Worm (Caenorhabditis elegans) whole organism, L2 larva: Measurements from ENCODE around the gene T27E4.7.

Experiments used
- C34F6.9 ChIP-seq: fragments of 150-350 bp; optimal IDR thresholded peaks from 2 replicates; lab custom pipeline; 2014; ENCODE audit warnings: missing biosample characterization, missing genetic modification characterization
- F13H6.1 ChIP-seq: sonication (generic microtip); optimal IDR thresholded peaks from 2 replicates; lab custom pipeline; 2016; ENCODE audit warnings: missing genetic modification characterization, missing compliant biosample characterization
- ZK546.5 ChIP-seq: sonication (generic microtip); optimal IDR thresholded peaks from 2 replicates; lab custom pipeline; 2017; ENCODE audit warnings: missing biosample characterization, missing genetic modification characterization
- ama-1 ChIP-seq: fragments of 150-350 bp; optimal IDR thresholded peaks from 2 replicates; lab custom pipeline; 2018; ENCODE audit warnings: inconsistent platforms
- blmp-1 ChIP-seq: sonication (generic microtip); optimal IDR thresholded peaks from 2 replicates; lab custom pipeline; 2017; ENCODE audit warnings: missing genetic modification characterization, mild to moderate bottlenecking, missing compliant biosample characterization, antibody characterized with exemption, moderate library complexity; ENCODE audit not compliant: insufficient read depth
- ceh-16 ChIP-seq: fragments of 150-350 bp; optimal IDR thresholded peaks from 2 replicates; lab custom pipeline; 2014; ENCODE audit warnings: missing biosample characterization, missing genetic modification characterization
- ceh-82 ChIP-seq: fragments of 150-350 bp; optimal IDR thresholded peaks from 2 replicates; lab custom pipeline; 2014; ENCODE audit warnings: missing biosample characterization, missing genetic modification characterization
- egl-27 ChIP-seq: sonication (generic microtip); optimal IDR thresholded peaks from 3 replicates; lab custom pipeline; 2017; ENCODE audit warnings: missing biosample characterization, missing genetic modification reagents, missing genetic modification characterization
- lin-13 ChIP-seq: fragments of 150-350 bp; optimal IDR thresholded peaks from 2 replicates; lab custom pipeline; 2014; ENCODE audit warnings: missing biosample characterization, missing genetic modification reagents, missing genetic modification characterization
- nhr-237 ChIP-seq: fragments of 150-350 bp; optimal IDR thresholded peaks from 2 replicates; lab custom pipeline; 2014; ENCODE audit warnings: missing biosample characterization, missing genetic modification characterization
- ztf-11 ChIP-seq: sonication (generic microtip); optimal IDR thresholded peaks from 2 replicates; lab custom pipeline; 2017; ENCODE audit warnings: missing biosample characterization, missing genetic modification characterization
- ztf-4 ChIP-seq: fragments of 150-350 bp; optimal IDR thresholded peaks from 2 replicates; lab custom pipeline; 2014; ENCODE audit warnings: missing biosample characterization, missing genetic modification characterization

DNA sequence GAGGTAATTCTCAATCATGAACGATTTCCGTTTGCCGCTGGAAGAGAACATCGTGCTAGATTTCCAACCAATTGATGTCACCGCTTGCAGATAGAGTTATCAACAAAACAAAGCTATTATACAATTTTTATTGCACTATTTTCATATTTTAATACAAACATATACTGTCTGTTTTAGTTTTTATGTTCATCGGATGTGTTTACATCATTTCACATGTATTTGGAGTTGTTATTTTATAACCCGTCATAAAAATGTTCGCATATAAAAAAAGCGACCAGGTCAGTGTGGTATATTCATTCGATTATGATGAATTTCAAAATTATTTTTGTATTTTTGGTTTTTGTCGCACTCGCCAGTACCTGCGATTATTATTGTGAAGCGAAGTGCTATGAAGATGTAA lies 47.1 kb upstream of the T27E4.7 start, which contains the start of gene F21C10.11:
- TF ChIP-seq lin-13 (GFP tag; lab: Kevin White, UChicago) (no peak), ceh-82 (no peak), ztf-11 (tag; lab: Kevin White, UChicago) (no peak), ztf-4 (no peak), ama-1 (lab: Kevin White, UChicago) (no peak), nhr-237 (tag; lab: Kevin White, UChicago) (no peak), blmp-1 (tag; lab: Kevin White, UChicago) (no peak), ceh-16 (tag; lab: Kevin White, UChicago) (no peak), ZK546.5 (no peak), C34F6.9 (tag; lab: Kevin White, UChicago) (no peak), F13H6.1 (tag; lab: Kevin White, UChicago) (no peak), egl-27 (no peak)
